Fruit fly (Drosophila melanogaster): ENCODE data around the gene indra.
A peak's percentile ranks its signal among the peaks of the same experiment; 100 is the strongest.

The indra gene

dm6 chr3L:1302234-1302949, 39.8 kb downstream of the indra start, which contains the start of the genes Rac1 and Acat2 (continued):
- TF ChIP-seq sqz (GFP tag; optimal IDR thresholded peaks at IDR 0.05) (no peak), CG2116 (GFP tag; optimal IDR thresholded peaks at IDR 0.05) (peak; percentile 32), MESR4 (GFP tag; optimal IDR thresholded peaks at IDR 0.05) (peak; percentile 73), Kr (GFP tag; optimal IDR thresholded peaks at IDR 0.05) (no peak), ato (GFP tag; IDR thresholded peaks at IDR 0.05; ENCODE audit: partially characterized antibody) (no peak), CG34224 (GFP tag; IDR thresholded peaks at IDR 0.05; ENCODE audit: partially characterized antibody) (no peak), ssp (GFP tag; IDR thresholded peaks at IDR 0.05) (peak; percentile 93), CG10366 (GFP tag; IDR thresholded peaks at IDR 0.05) (no peak), B-H2 (GFP tag; optimal IDR thresholded peaks at IDR 0.05) (no peak), lola (GFP tag; optimal IDR thresholded peaks at IDR 0.05) (peak in 1 of 3 experiments; percentile 9), ranshi (GFP tag; IDR thresholded peaks at IDR 0.05) (no peak), CG11696 (GFP tag; IDR thresholded peaks at IDR 0.05) (no peak), slbo (GFP tag; IDR thresholded peaks at IDR 0.05) (no peak), CG9215 (GFP tag; IDR thresholded peaks at IDR 0.05) (no peak), CG1602 (GFP tag; optimal IDR thresholded peaks at IDR 0.05) (no peak), fd3F (GFP tag; optimal IDR thresholded peaks at IDR 0.05) (no peak), tio (GFP tag; optimal IDR thresholded peaks at IDR 0.05) (no peak), CG4360 (GFP tag; IDR thresholded peaks at IDR 0.05) (no peak), CG4424 (GFP tag; optimal IDR thresholded peaks at IDR 0.05) (no peak), CG4617 (GFP tag; optimal IDR thresholded peaks at IDR 0.05; ENCODE audit: borderline replicate concordance) (peak; percentile 78), chn (GFP tag; optimal IDR thresholded peaks at IDR 0.05) (no peak), CG17912 (GFP tag; optimal IDR thresholded peaks at IDR 0.05) (no peak), CG7745 (tag; optimal IDR thresholded peaks at IDR 0.05) (no peak), CG12659 (GFP tag; optimal IDR thresholded peaks at IDR 0.05) (peak; percentile 72), CG3847 (GFP tag; IDR thresholded peaks at IDR 0.05) (peak; percentile 70), gro (GFP tag; optimal IDR thresholded peaks at IDR 0.05) (no peak), bbx (GFP tag; IDR thresholded peaks at IDR 0.05; ENCODE audit: partially characterized antibody) (no peak), nmo (GFP tag; optimal IDR thresholded peaks at IDR 0.05) (peak; percentile 74), CG13123 (GFP tag; optimal IDR thresholded peaks at IDR 0.05) (peak; percentile 5), CG7987 (GFP tag; optimal IDR thresholded peaks at IDR 0.05) (no peak), dmrt99B (tag; optimal IDR thresholded peaks at IDR 0.05) (no peak), CG15696 (tag; optimal IDR thresholded peaks at IDR 0.05) (no peak), Ravus (GFP tag; IDR thresholded peaks at IDR 0.05) (no peak), CG9727 (GFP tag; optimal IDR thresholded peaks at IDR 0.05) (peak; percentile 28), zfh2 (GFP tag; optimal IDR thresholded peaks at IDR 0.05) (no peak), D (optimal IDR thresholded peaks at IDR 0.05) (no peak), D (GFP tag; optimal IDR thresholded peaks at IDR 0.05) (no peak), C15 (GFP tag; IDR thresholded peaks at IDR 0.05) (no peak), pum (GFP tag; optimal IDR thresholded peaks at IDR 0.05) (no peak), lilli (GFP tag; optimal IDR thresholded peaks at IDR 0.05) (peak; percentile 11), klu (GFP tag; IDR thresholded peaks at IDR 0.05) (no peak), Hr78 (GFP tag; optimal IDR thresholded peaks at IDR 0.05) (no peak), CG14710 (tag; optimal IDR thresholded peaks at IDR 0.05) (peak; percentile 76), Hmr (GFP tag; optimal IDR thresholded peaks at IDR 0.05) (no peak), rib (GFP tag; IDR thresholded peaks at IDR 0.05) (no peak), fd96Cb (tag; optimal IDR thresholded peaks at IDR 0.05) (no peak), gsb-n (tag; optimal IDR thresholded peaks at IDR 0.05) (no peak), cg (GFP tag; optimal IDR thresholded peaks at IDR 0.05) (no peak), HmgZ (tag; optimal IDR thresholded peaks at IDR 0.05) (peak; percentile 17), CG12942 (GFP tag; optimal IDR thresholded peaks at IDR 0.05) (no peak)

Data from whole organism, embryonic.